Worm (Caenorhabditis elegans) whole organism, L4 larva: ENCODE results near the gene F47B8.3.

Experiments used
- F26F4.8 ChIP-seq: fragments of 200-800 bp; sonication (Bioruptor generic); conservative IDR thresholded peaks from 2 replicates; pipeline ENCODE4 v1.3.6; 2022; ENCODE audit warnings: missing genetic modification characterization, missing compliant biosample characterization
- F37D6.2 ChIP-seq: sonication (generic microtip); optimal IDR thresholded peaks from 2 replicates; lab custom pipeline; 2016; ENCODE audit warnings: mild to moderate bottlenecking, missing genetic modification characterization, missing compliant biosample characterization
- F44E2.7 ChIP-seq: fragments of 200-800 bp; sonication (Bioruptor generic); IDR thresholded peaks from 2 replicates; pipeline ENCODE4 v2.1.2; 2022; ENCODE audit warnings: missing genetic modification characterization, missing compliant biosample characterization
- Y5F2A.4 ChIP-seq: fragments of 200-800 bp; sonication (Bioruptor generic); optimal IDR thresholded peaks from 2 replicates; lab custom pipeline; 2018; ENCODE audit warnings: mild to moderate bottlenecking, missing genetic modification characterization, missing compliant biosample characterization
- Y75B8A.6 ChIP-seq: fragments of 200-800 bp; sonication (Bioruptor generic); IDR thresholded peaks from 2 replicates; pipeline ENCODE4 v1.3.6; 2022; ENCODE audit warnings: missing genetic modification reagents, missing genetic modification characterization, missing compliant biosample characterization
- ZK337.2 ChIP-seq: fragments of 200-800 bp; sonication (Bioruptor generic); IDR thresholded peaks from 2 replicates; pipeline ENCODE4 v1.3.6; 2022; ENCODE audit warnings: missing genetic modification reagents, missing genetic modification characterization, missing compliant biosample characterization
- aha-1 ChIP-seq: fragments of 150-350 bp; peaks from one replicate; lab custom pipeline; 2014; ENCODE audit warnings: missing biosample characterization, missing genetic modification characterization
- aly-2 ChIP-seq: sonication (generic microtip); optimal IDR thresholded peaks from 2 replicates; lab custom pipeline; 2018; ENCODE audit warnings: missing biosample characterization, missing genetic modification characterization
- attf-4 ChIP-seq: sonication (generic microtip); optimal IDR thresholded peaks from 3 replicates; lab custom pipeline; 2017; ENCODE audit warnings: missing biosample characterization, missing genetic modification characterization
- ceh-20 ChIP-seq: fragments of 200-800 bp; sonication (Bioruptor generic); IDR thresholded peaks from 2 replicates; pipeline ENCODE4 v1.3.6; 2022; ENCODE audit warnings: missing genetic modification reagents, missing genetic modification characterization, missing compliant biosample characterization
- ceh-28 ChIP-seq: fragments of 150-350 bp; optimal IDR thresholded peaks from 2 replicates; lab custom pipeline; 2014; ENCODE audit warnings: missing biosample characterization, missing genetic modification reagents, missing genetic modification characterization
- ceh-82 ChIP-seq: sonication (generic microtip); optimal IDR thresholded peaks from 2 replicates; lab custom pipeline; 2017; ENCODE audit warnings: missing biosample characterization, missing genetic modification characterization
- ces-1 ChIP-seq: fragments of 150-350 bp; sonication (generic microtip); optimal IDR thresholded peaks from 4 replicates; lab custom pipeline; 2014; ENCODE audit warnings: missing biosample characterization, missing genetic modification reagents, missing genetic modification characterization
- daf-19 ChIP-seq: fragments of 200-800 bp; sonication (Bioruptor generic); conservative IDR thresholded peaks from 2 replicates; pipeline ENCODE4 v1.3.6; 2022; ENCODE audit warnings: missing genetic modification characterization, missing compliant biosample characterization
- dmd-8 ChIP-seq: fragments of 200-800 bp; sonication (Bioruptor generic); IDR thresholded peaks from 2 replicates; pipeline ENCODE4 v1.3.6; 2022; ENCODE audit warnings: missing genetic modification characterization, missing compliant biosample characterization
- dmd-9 ChIP-seq: fragments of 200-800 bp; sonication (Bioruptor generic); IDR thresholded peaks from 2 replicates; pipeline ENCODE4 v1.3.6; 2022; ENCODE audit warnings: missing genetic modification reagents, missing genetic modification characterization, missing compliant biosample characterization
- egl-43 ChIP-seq: fragments of 200-800 bp; sonication (Bioruptor generic); IDR thresholded peaks from 2 replicates; pipeline ENCODE4 v1.3.6; 2022; ENCODE audit warnings: missing genetic modification reagents, missing genetic modification characterization, missing compliant biosample characterization
- gei-8 ChIP-seq: fragments of 200-800 bp; sonication (Bioruptor generic); optimal IDR thresholded peaks from 2 replicates; lab custom pipeline; 2018; ENCODE audit warnings: mild to moderate bottlenecking, missing genetic modification characterization, missing compliant biosample characterization
- hif-1 ChIP-seq, 2 experiments: sonication (generic microtip); optimal IDR thresholded peaks; 2 replicates each; lab custom pipeline; 2016 to 2017; ENCODE audit warnings: missing compliant biosample characterization in 2 of 2, missing genetic modification characterization in 2 of 2, missing genetic modification reagents in 2 of 2, missing genotype in 2 of 2, mild to moderate bottlenecking in 1 of 2
- hmg-1.1 ChIP-seq: fragments of 200-800 bp; sonication (Bioruptor generic); IDR thresholded peaks from 2 replicates; pipeline ENCODE4 v1.3.6; 2022; ENCODE audit warnings: missing genetic modification reagents, missing genetic modification characterization, missing compliant biosample characterization
- lin-15B ChIP-seq: fragments of 150-350 bp; sonication (generic microtip); optimal IDR thresholded peaks from 3 replicates; lab custom pipeline; 2014; ENCODE audit warnings: missing biosample characterization, missing genetic modification characterization
- lin-29 ChIP-seq: fragments of 200-800 bp; sonication (Bioruptor generic); IDR thresholded peaks from 2 replicates; pipeline ENCODE4 v1.3.6; 2022; ENCODE audit warnings: missing genetic modification reagents, missing genetic modification characterization, missing compliant biosample characterization
- lin-38 ChIP-seq: fragments of 200-800 bp; sonication (Bioruptor generic); IDR thresholded peaks from 2 replicates; pipeline ENCODE4 v1.3.6; 2022; ENCODE audit warnings: missing genetic modification reagents, missing genetic modification characterization, missing compliant biosample characterization
- madf-5 ChIP-seq, 2 experiments: fragments of 200-800 bp; sonication (Bioruptor generic); IDR thresholded peaks; 2 replicates each; pipeline ENCODE4 v1.3.6; 2022; ENCODE audit warnings: missing compliant biosample characterization in 2 of 2, missing genetic modification characterization in 2 of 2
- madf-9 ChIP-seq: fragments of 200-800 bp; sonication (Bioruptor generic); conservative IDR thresholded peaks from 2 replicates; pipeline ENCODE4 v1.3.6; 2022; ENCODE audit warnings: missing genetic modification reagents, missing genetic modification characterization, missing compliant biosample characterization
- mdl-1 ChIP-seq, 2 experiments: fragments of 150-350 bp in 1 of 2; sonication (generic microtip) in 1 of 2; optimal IDR thresholded peaks; 2 replicates each; lab custom pipeline; 2014 to 2017; ENCODE audit warnings: missing biosample characterization in 2 of 2, missing genetic modification characterization in 2 of 2
- mdt-29 ChIP-seq: fragments of 200-800 bp; sonication (Bioruptor generic); IDR thresholded peaks from 2 replicates; pipeline ENCODE4 v1.3.6; 2022; ENCODE audit warnings: missing genetic modification reagents, missing genetic modification characterization, missing compliant biosample characterization
- mep-1 ChIP-seq: fragments of 150-350 bp; sonication (generic microtip); optimal IDR thresholded peaks from 3 replicates; lab custom pipeline; 2014; ENCODE audit warnings: missing biosample characterization, missing genetic modification characterization
- mes-2 ChIP-seq: sonication (generic microtip); optimal IDR thresholded peaks from 2 replicates; lab custom pipeline; 2016; ENCODE audit warnings: missing genotype, mild to moderate bottlenecking, missing genetic modification characterization, missing compliant biosample characterization; ENCODE audit not compliant: poor library complexity, severe bottlenecking
- nhr-10 ChIP-seq: fragments of 150-350 bp; optimal IDR thresholded peaks from 2 replicates; lab custom pipeline; 2014; ENCODE audit warnings: missing biosample characterization, missing genetic modification characterization
- nhr-102 ChIP-seq: sonication (generic microtip); optimal IDR thresholded peaks from 2 replicates; lab custom pipeline; 2016; ENCODE audit warnings: mild to moderate bottlenecking, missing genetic modification characterization, moderate library complexity, missing compliant biosample characterization
- nhr-11 ChIP-seq: fragments of 150-350 bp; optimal IDR thresholded peaks from 2 replicates; lab custom pipeline; 2014; ENCODE audit warnings: missing biosample characterization, missing genetic modification characterization
- nhr-111 ChIP-seq: fragments of 200-800 bp; sonication (Bioruptor generic); optimal IDR thresholded peaks from 2 replicates; lab custom pipeline; 2018; ENCODE audit warnings: mild to moderate bottlenecking, missing genetic modification characterization, missing compliant biosample characterization
- nhr-237 ChIP-seq: sonication (generic microtip); optimal IDR thresholded peaks from 2 replicates; lab custom pipeline; 2017; ENCODE audit warnings: missing biosample characterization, missing genetic modification characterization
- nhr-41 ChIP-seq: fragments of 200-800 bp; sonication (Bioruptor generic); IDR thresholded peaks from 2 replicates; pipeline ENCODE4 v1.3.6; 2022; ENCODE audit warnings: missing genetic modification reagents, missing genetic modification characterization, missing compliant biosample characterization
- nhr-6 ChIP-seq: fragments of 150-350 bp; optimal IDR thresholded peaks from 2 replicates; lab custom pipeline; 2014; ENCODE audit warnings: missing biosample characterization, missing genetic modification characterization
- nhr-77 ChIP-seq: fragments of 150-350 bp; optimal IDR thresholded peaks from 2 replicates; lab custom pipeline; 2014; ENCODE audit warnings: missing biosample characterization, missing genetic modification characterization
- rbr-2 ChIP-seq: sonication (generic microtip); optimal IDR thresholded peaks from 2 replicates; lab custom pipeline; 2016; ENCODE audit warnings: missing genotype, missing genetic modification characterization, missing compliant biosample characterization
- saeg-2 ChIP-seq: fragments of 200-800 bp; sonication (Bioruptor generic); IDR thresholded peaks from 2 replicates; pipeline ENCODE4 v1.3.6; 2022; ENCODE audit warnings: missing genetic modification reagents, missing genetic modification characterization, missing compliant biosample characterization
- set-16 ChIP-seq: fragments of 200-800 bp; sonication (Bioruptor generic); IDR thresholded peaks from 2 replicates; pipeline ENCODE4 v1.3.6; 2022; ENCODE audit warnings: missing genetic modification reagents, missing genetic modification characterization, missing compliant biosample characterization
- skn-1 ChIP-seq: fragments of 150-350 bp; optimal IDR thresholded peaks from 2 replicates; lab custom pipeline; 2014; ENCODE audit warnings: missing biosample characterization, missing genetic modification characterization
- snpc-4 ChIP-seq: fragments of 150-350 bp; optimal IDR thresholded peaks from 2 replicates; lab custom pipeline; 2014; ENCODE audit warnings: missing biosample characterization, missing genetic modification characterization
- spr-1 ChIP-seq: sonication (generic microtip); optimal IDR thresholded peaks from 2 replicates; lab custom pipeline; 2016; ENCODE audit warnings: mild to moderate bottlenecking, missing genetic modification characterization, missing compliant biosample characterization
- unc-130 ChIP-seq: sonication (generic microtip); optimal IDR thresholded peaks from 2 replicates; lab custom pipeline; 2016; ENCODE audit warnings: missing genetic modification reagents, missing genetic modification characterization, missing compliant biosample characterization
- unc-39 ChIP-seq: sonication (generic microtip); optimal IDR thresholded peaks from 2 replicates; lab custom pipeline; 2017; ENCODE audit warnings: missing biosample characterization, missing genetic modification characterization
- unc-62 ChIP-seq, 3 experiments: fragments of 150-350 bp in 1 of 3; sonication (generic microtip); optimal IDR thresholded peaks in 2 of 3; peaks in 1 of 3; 1 replicate in 1 of 3; 2 replicates in 2 of 3; lab custom pipeline; 2014 to 2017; ENCODE audit warnings: missing biosample characterization in 3 of 3, missing genetic modification characterization in 3 of 3, missing genetic modification reagents in 3 of 3, missing genotype in 1 of 3
- vab-7 ChIP-seq: fragments of 200-800 bp; sonication (Bioruptor generic); IDR thresholded peaks from 2 replicates; pipeline ENCODE4 v1.3.6; 2022; ENCODE audit warnings: missing genetic modification reagents, missing genetic modification characterization, missing compliant biosample characterization
- zag-1 ChIP-seq: fragments of 150-350 bp; optimal IDR thresholded peaks from 2 replicates; lab custom pipeline; 2014; ENCODE audit warnings: missing biosample characterization, missing genetic modification characterization
- zip-2 ChIP-seq: fragments of 150-350 bp; optimal IDR thresholded peaks from 2 replicates; lab custom pipeline; 2014; ENCODE audit warnings: missing biosample characterization, missing genetic modification characterization
- ztf-11 ChIP-seq: fragments of 150-350 bp; optimal IDR thresholded peaks from 2 replicates; lab custom pipeline; 2014; ENCODE audit warnings: missing biosample characterization, missing genetic modification characterization

Gene F47B8.3

DNA sequence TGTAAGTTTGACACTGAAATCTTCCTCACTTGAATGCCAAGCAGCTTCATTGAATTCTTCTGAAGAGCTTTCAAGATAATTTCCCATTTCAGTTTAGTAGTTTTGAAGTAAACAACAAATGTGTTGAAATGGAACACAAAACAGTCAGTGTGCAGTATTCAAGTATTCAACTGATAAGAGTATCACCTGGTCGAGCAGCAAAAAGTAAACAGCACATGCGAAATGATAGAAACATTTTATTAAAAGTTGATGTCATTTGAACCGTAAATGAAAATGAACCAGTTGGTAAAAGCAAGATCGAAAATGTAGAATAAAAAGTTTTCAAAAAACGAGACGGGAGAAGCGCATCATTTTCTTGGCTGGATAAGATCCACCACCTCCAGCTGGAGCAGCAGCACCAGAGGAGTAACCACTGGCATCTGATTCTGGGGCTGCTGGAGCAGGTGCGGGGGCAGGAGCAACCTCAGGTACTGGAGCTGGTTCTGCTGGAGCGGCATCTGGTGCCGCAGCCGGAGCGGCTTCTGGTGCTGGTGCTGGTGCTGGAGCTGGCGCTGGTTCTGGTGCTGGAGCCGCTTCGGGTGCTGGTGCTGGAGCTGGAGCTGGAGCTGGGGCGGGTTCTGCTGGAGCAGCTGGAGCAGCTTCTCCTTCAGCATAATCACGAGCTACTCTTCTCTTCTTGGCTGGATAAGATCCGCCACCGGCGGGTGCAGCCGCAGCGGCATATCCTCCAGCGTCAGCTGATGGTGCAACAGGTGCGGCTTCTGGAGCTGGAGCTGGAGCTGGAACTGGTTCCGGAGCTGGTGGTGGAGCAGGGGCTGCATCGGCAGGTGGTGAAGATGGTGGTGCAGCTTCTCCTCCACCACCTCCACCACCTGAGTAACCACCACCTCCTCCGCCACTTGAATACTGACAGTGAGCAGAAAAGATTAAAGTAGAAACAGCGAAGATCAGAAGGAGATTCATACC lies 2.0 kb upstream of the F47B8.3 start, which contains the start of the genes F47B8.4 and F47B8.18 (continued):
- no peak for TF ChIP-seq hif-1 (tag; optimal IDR thresholded peaks at IDR 0.05; lab: Kevin White, UChicago)
- no peak for TF ChIP-seq zag-1 (tag; lab: Kevin White, UChicago)
- TF ChIP-seq nhr-41 (GFP tag; lab: Robert Waterston, UW), result 0 out of 2 replicates have a peak, but pooled peaks have one; percentile 6
- no peak for TF ChIP-seq unc-39 (tag; lab: Kevin White, UChicago)
- no peak for TF ChIP-seq saeg-2 (GFP tag; lab: Robert Waterston, UW)
- no peak for TF ChIP-seq daf-19 (GFP tag; lab: Robert Waterston, UW)
- no peak for TF ChIP-seq ceh-20 (GFP tag; lab: Robert Waterston, UW)
- TF ChIP-seq ZK337.2 (GFP tag; lab: Robert Waterston, UW), result no peak
- no peak for TF ChIP-seq ceh-82 (tag; lab: Kevin White, UChicago)
- TF ChIP-seq egl-43 (GFP tag; lab: Robert Waterston, UW), result no peak
- TF ChIP-seq F26F4.8 (GFP tag; lab: Robert Waterston, UW), result 0 out of 2 replicates have a peak, but pooled peaks have one; percentile 3
- no peak for TF ChIP-seq mes-2 (tag; lab: Kevin White, UChicago)
- no peak for TF ChIP-seq mep-1 (tag; lab: Kevin White, UChicago)
- no peak for TF ChIP-seq lin-38 (GFP tag; lab: Robert Waterston, UW)
- TF ChIP-seq ceh-28 (tag; lab: Kevin White, UChicago), result no peak
- no peak for TF ChIP-seq spr-1
- TF ChIP-seq hmg-1.1 (GFP tag; lab: Robert Waterston, UW), result no peak
- TF ChIP-seq lin-15B, result no peak
- peak; percentile 76 for TF ChIP-seq aha-1 (tag; lab: Kevin White, UChicago)
- no peak for TF ChIP-seq nhr-237 (tag; lab: Kevin White, UChicago)
- no peak for TF ChIP-seq attf-4 (tag; lab: Kevin White, UChicago)
- no peak for TF ChIP-seq madf-5 (GFP tag; IDR thresholded peaks at IDR 0.05; lab: Robert Waterston, UW)
- TF ChIP-seq gei-8 (GFP tag; lab: Kevin White, UChicago), result no peak
- no peak for TF ChIP-seq F44E2.7
- peak; percentile 99 for TF ChIP-seq set-16 (GFP tag; lab: Robert Waterston, UW)
- no peak for TF ChIP-seq snpc-4 (tag; lab: Kevin White, UChicago)
- peak in 1 of 2 experiments; percentile 96 for TF ChIP-seq unc-62 (GFP tag; optimal IDR thresholded peaks at IDR 0.05 in 1 of 2; lab: Kevin White, UChicago)
- no peak for TF ChIP-seq unc-62 (tag; optimal IDR thresholded peaks at IDR 0.05; lab: Kevin White, UChicago)
- no peak for TF ChIP-seq rbr-2 (tag; lab: Kevin White, UChicago)
- TF ChIP-seq Y5F2A.4 (GFP tag; lab: Kevin White, UChicago), result no peak
- TF ChIP-seq zip-2 (tag; lab: Kevin White, UChicago), result no peak
- TF ChIP-seq nhr-102 (tag; lab: Kevin White, UChicago), result no peak
- peak in 1 of 2 experiments; percentile 53 for TF ChIP-seq mdl-1 (tag; optimal IDR thresholded peaks at IDR 0.05; lab: Kevin White, UChicago)
- no peak for TF ChIP-seq lin-29 (GFP tag; lab: Robert Waterston, UW)
- no peak for TF ChIP-seq dmd-8 (GFP tag; lab: Robert Waterston, UW)
- no peak for TF ChIP-seq unc-130 (GFP tag; lab: Kevin White, UChicago)
- TF ChIP-seq nhr-77 (tag; lab: Kevin White, UChicago), result peak; percentile 20
- TF ChIP-seq nhr-111 (GFP tag; lab: Kevin White, UChicago), result no peak
- no peak for TF ChIP-seq nhr-11 (tag; lab: Kevin White, UChicago)
- no peak for TF ChIP-seq nhr-10 (tag; lab: Kevin White, UChicago)
- TF ChIP-seq ztf-11 (tag; lab: Kevin White, UChicago), result no peak
- TF ChIP-seq ces-1 (GFP tag; lab: Kevin White, UChicago), result no peak
- no peak for TF ChIP-seq mdt-29 (GFP tag; lab: Robert Waterston, UW)
- TF ChIP-seq dmd-9 (GFP tag; lab: Robert Waterston, UW), result 0 out of 2 replicates have a peak, but pooled peaks have one; percentile 33
- 0 out of 2 replicates have a peak, but pooled peaks have one; percentile 17 for TF ChIP-seq vab-7
- TF ChIP-seq Y75B8A.6, result no peak
- TF ChIP-seq nhr-6 (tag; lab: Kevin White, UChicago), result no peak
- TF ChIP-seq madf-9 (GFP tag; lab: Robert Waterston, UW), result no peak
- TF ChIP-seq skn-1 (tag; lab: Kevin White, UChicago), result no peak
- TF ChIP-seq F37D6.2 (tag; lab: Kevin White, UChicago), result no peak
- TF ChIP-seq aly-2 (tag; lab: Kevin White, UChicago), result no peak
